Fruit fly (Drosophila melanogaster): ENCODE results near the gene f.
A peak's percentile ranks its signal among the peaks of the same experiment; 100 is the strongest.

The f gene

DNA sequence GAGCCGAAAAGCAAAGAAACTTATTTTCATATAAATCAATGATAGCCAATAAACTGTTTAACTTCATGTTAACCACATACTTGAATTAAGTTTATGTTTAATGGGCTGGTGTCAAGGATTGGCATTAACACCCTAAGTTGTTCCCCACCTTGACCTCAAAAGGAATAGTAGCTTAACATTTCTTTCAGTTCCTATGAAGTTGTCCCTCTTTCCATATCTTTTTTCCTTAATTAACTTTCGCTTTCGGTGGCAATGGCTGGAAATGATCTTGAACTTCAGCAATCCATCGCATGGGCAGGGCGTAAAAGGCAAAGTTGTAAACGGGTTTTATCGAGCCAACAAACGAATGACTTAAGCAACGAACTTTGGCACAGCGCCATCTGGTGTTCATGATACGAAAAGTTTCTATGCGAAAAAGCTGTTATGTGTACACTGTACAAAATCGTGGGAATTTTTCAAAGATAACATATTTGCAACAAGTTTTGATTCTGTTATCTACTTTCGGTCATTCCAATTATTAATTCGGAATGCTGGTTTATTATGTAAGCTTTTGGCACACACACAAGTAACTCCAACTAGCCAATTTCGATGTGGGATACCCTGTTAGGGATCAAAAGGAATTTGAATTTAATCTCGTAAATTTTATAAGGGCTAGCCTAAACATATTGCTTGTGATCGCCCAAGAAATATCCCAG lies 3.1 kb upstream of the f start (continued):
- TF ChIP-seq caup (GFP tag; optimal IDR thresholded peaks at IDR 0.05; ENCODE audit: severe bottlenecking) (no peak), CG10147 (GFP tag; optimal IDR thresholded peaks at IDR 0.05) (no peak), disco-r (GFP tag; optimal IDR thresholded peaks at IDR 0.05) (no peak), CG33557 (GFP tag; optimal IDR thresholded peaks at IDR 0.05) (no peak), Dip3 (GFP tag; optimal IDR thresholded peaks at IDR 0.05) (no peak), gem (tag; optimal IDR thresholded peaks at IDR 0.05) (peak; percentile 65), tx (GFP tag; optimal IDR thresholded peaks at IDR 0.05) (no peak), grau (tag; optimal IDR thresholded peaks at IDR 0.05) (peak; percentile 38), rib (GFP tag; IDR thresholded peaks at IDR 0.05) (no peak), pum (GFP tag; optimal IDR thresholded peaks at IDR 0.05) (peak; percentile 17), CG7987 (GFP tag; optimal IDR thresholded peaks at IDR 0.05) (no peak), Atf3 (GFP tag; optimal IDR thresholded peaks at IDR 0.05) (no peak), CG4820 (GFP tag; optimal IDR thresholded peaks at IDR 0.05) (no peak), CG12942 (GFP tag; optimal IDR thresholded peaks at IDR 0.05) (no peak), CG9215 (GFP tag; IDR thresholded peaks at IDR 0.05) (no peak), knrl (GFP tag; IDR thresholded peaks at IDR 0.05; ENCODE audit: partially characterized antibody) (no peak), vfl (GFP tag; optimal IDR thresholded peaks at IDR 0.05) (peak; percentile 0), CG9876 (GFP tag; optimal IDR thresholded peaks at IDR 0.05) (peak; percentile 27), tio (GFP tag; optimal IDR thresholded peaks at IDR 0.05) (no peak), Sox102F (GFP tag; optimal IDR thresholded peaks at IDR 0.05) (peak; percentile 28), stc (GFP tag; IDR thresholded peaks at IDR 0.05) (no peak), CG2129 (GFP tag; IDR thresholded peaks at IDR 0.05; ENCODE audit: partially characterized antibody) (no peak), CG3065 (GFP tag; optimal IDR thresholded peaks at IDR 0.05) (no peak), org-1 (GFP tag; optimal IDR thresholded peaks at IDR 0.05) (no peak), Abd-B (GFP tag; optimal IDR thresholded peaks at IDR 0.05) (peak; percentile 34), CG13894 (tag; optimal IDR thresholded peaks at IDR 0.05) (no peak), HLH4C (GFP tag; IDR thresholded peaks at IDR 0.05; ENCODE audit: partially characterized antibody) (no peak), kni (GFP tag; optimal IDR thresholded peaks at IDR 0.05) (peak; percentile 72), CG18011 (GFP tag; optimal IDR thresholded peaks at IDR 0.05) (no peak), Dp (GFP tag; optimal IDR thresholded peaks at IDR 0.05) (no peak), pho (GFP tag; optimal IDR thresholded peaks at IDR 0.05) (no peak), Antp (GFP tag; optimal IDR thresholded peaks at IDR 0.05) (peak; percentile 42), Gug (GFP tag; IDR thresholded peaks at IDR 0.05) (no peak), p53 (GFP tag; optimal IDR thresholded peaks at IDR 0.05) (no peak), CG15269 (tag; optimal IDR thresholded peaks at IDR 0.05) (no peak), Ets65A (GFP tag) (peak; percentile 15), Nf-YA (GFP tag; IDR thresholded peaks at IDR 0.05) (no peak), NK7.1 (GFP tag; optimal IDR thresholded peaks at IDR 0.05) (no peak), CG18262 (tag; optimal IDR thresholded peaks at IDR 0.05) (no peak), pfk (GFP tag; optimal IDR thresholded peaks at IDR 0.05) (no peak), chif (GFP tag; optimal IDR thresholded peaks at IDR 0.05) (no peak), Camta (GFP tag; optimal IDR thresholded peaks at IDR 0.05) (peak; percentile 25), CG14965 (GFP tag; optimal IDR thresholded peaks at IDR 0.05; ENCODE audit: borderline replicate concordance) (no peak), eve (GFP tag; optimal IDR thresholded peaks at IDR 0.05) (no peak), jing (GFP tag; optimal IDR thresholded peaks at IDR 0.05) (peak; percentile 8), Bgb (GFP tag; IDR thresholded peaks at IDR 0.05; ENCODE audit: partially characterized antibody) (no peak), Lpt (GFP tag; optimal IDR thresholded peaks at IDR 0.05) (no peak), chn (GFP tag; optimal IDR thresholded peaks at IDR 0.05) (peak; percentile 37), CG17568 (GFP tag; optimal IDR thresholded peaks at IDR 0.05) (no peak), ssp (GFP tag; IDR thresholded peaks at IDR 0.05) (no peak)

Measured in whole organism, embryonic.